Fruit fly (Drosophila melanogaster): Measurements from ENCODE around the gene CG13408.

DNA sequence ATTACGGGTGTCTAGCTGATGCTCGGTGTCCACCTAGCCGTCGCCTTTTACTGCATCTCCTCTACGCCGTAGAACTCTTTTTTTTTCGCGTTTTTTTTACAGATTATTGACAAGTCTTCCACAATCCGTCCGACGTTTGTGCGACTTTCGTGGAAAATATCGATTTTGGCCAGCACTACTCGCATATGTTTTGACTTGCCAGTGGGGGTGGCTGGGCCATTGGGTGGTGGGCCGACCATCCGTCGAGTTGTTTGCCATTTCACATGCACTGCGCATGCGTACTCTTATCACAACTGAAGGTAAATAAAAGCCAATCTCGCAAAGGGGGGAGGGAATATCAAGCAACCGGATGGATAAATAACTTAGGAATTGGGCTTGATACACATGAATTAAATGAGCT, 48.4 kb upstream of the CG13408 start, which contains the start of gene CG13409:
- TF ChIP-seq usp (GFP tag; optimal IDR thresholded peaks at IDR 0.05) (no peak), pan (optimal IDR thresholded peaks at IDR 0.05) (no peak), CG8478 (optimal IDR thresholded peaks at IDR 0.05) (no peak)

All from whole organism.